Worm (Caenorhabditis elegans): ENCODE data around the gene pepm-1.

The pepm-1 gene

DNA sequence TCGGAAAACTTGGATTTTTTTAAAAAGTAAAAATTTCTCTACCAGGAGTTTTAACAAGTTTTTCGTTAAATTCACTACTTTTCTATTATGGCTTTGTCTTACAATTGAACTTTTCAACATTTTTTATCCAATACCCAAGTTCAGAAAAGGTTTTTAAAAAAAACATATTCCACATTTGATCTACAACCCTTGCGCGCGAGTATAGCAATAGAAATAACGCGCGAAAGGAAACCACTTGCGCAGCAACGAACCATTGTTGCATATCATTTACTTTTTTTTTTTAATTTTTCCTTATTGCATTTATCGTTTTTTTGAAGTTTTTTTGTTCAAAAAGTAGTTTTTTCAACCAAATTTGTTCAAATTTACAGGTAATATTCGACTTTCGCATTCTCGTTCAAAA lies 43.1 kb upstream of the pepm-1 start, which contains the start of gene F40G12.11:
Gene F40G12.11 (plus strand): TSS at position 369 of the 400 bp plus-strand sequence.
- no peak for TF ChIP-seq F52B5.7 (tag; optimal IDR thresholded peaks at IDR 0.05)
- TF ChIP-seq cebp-2 (GFP tag; IDR thresholded peaks at IDR 0.05): no peak
- no peak for TF ChIP-seq lsl-1 (GFP tag; optimal IDR thresholded peaks at IDR 0.05)
- no peak for TF ChIP-seq aptf-2 (GFP tag; conservative IDR thresholded peaks at IDR 0.05)
- TF ChIP-seq ceh-79 (tag; optimal IDR thresholded peaks at IDR 0.05): no peak
- no peak for TF ChIP-seq ztf-25 (GFP tag; IDR thresholded peaks at IDR 0.05)
- TF ChIP-seq madf-6 (GFP tag; IDR thresholded peaks at IDR 0.05): peak; percentile 52; the same call in 1 of the 2 replicates
- TF ChIP-seq efl-1 (GFP tag; optimal IDR thresholded peaks at IDR 0.05): peak; percentile 78
- TF ChIP-seq C06A6.2 (GFP tag; conservative IDR thresholded peaks at IDR 0.05): no peak
- 0 out of 2 replicates have a peak, but pooled peaks have one; percentile 18 for TF ChIP-seq madf-8 (GFP tag; conservative IDR thresholded peaks at IDR 0.05)
- TF ChIP-seq ets-4 (GFP tag; optimal IDR thresholded peaks at IDR 0.05): no peak
- TF ChIP-seq dpl-1 (GFP tag; optimal IDR thresholded peaks at IDR 0.05): peak; percentile 34
- TF ChIP-seq nfya-1 (tag; optimal IDR thresholded peaks at IDR 0.05; ENCODE audit: borderline replicate concordance, insufficient read depth): no peak
- no peak for TF ChIP-seq egl-44 (GFP tag; IDR thresholded peaks at IDR 0.05)
- no peak for TF ChIP-seq ztf-3 (GFP tag; optimal IDR thresholded peaks at IDR 0.05)
- no peak for TF ChIP-seq mcd-1 (GFP tag; IDR thresholded peaks at IDR 0.05)
- TF ChIP-seq hmg-20 (GFP tag; IDR thresholded peaks at IDR 0.05): no peak
- TF ChIP-seq akir-1 (GFP tag; optimal IDR thresholded peaks at IDR 0.05): no peak
- TF ChIP-seq Y53F4B.3 (GFP tag; IDR thresholded peaks at IDR 0.05): no peak
- TF ChIP-seq atf-7 (tag; optimal IDR thresholded peaks at IDR 0.05): no peak
- no peak for TF ChIP-seq D2030.7 (GFP tag; IDR thresholded peaks at IDR 0.05)
- TF ChIP-seq ztf-28 (GFP tag; IDR thresholded peaks at IDR 0.05): no peak

ce11 chrV:14289363-14289762 lies 39.5 kb upstream of the pepm-1 start, which contains the start of gene F14D7.1:
TSS of gene F14D7.1 (minus strand) at chrV:14289463.
- TF ChIP-seq T07F8.4 (tag; optimal IDR thresholded peaks at IDR 0.05) (no peak), nhr-179 (tag; optimal IDR thresholded peaks at IDR 0.05) (no peak), akir-1 (GFP tag; optimal IDR thresholded peaks at IDR 0.05) (no peak)

DNA sequence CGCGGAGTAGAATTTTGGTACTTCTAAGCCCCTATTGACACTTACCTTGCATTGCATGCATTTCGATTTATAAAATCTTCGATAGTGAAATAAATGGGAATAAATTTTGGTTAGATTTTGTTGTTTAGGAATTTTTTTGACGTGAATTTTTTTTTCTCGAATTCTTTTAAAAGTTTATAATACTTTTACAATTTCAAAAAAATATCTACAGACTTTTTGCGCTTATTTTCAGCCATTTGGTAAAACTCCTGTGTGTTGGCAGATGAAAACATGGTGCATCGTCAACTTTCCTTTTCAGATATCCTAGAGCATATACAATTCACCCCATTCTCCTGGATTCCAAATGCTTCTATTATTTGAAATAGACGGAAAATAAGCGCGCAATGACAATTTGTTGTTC lies 38.3 kb upstream of the pepm-1 start, which contains the start of gene F14D7.18:
Gene F14D7.18 (minus strand): TSS at position 101 of the 400 bp plus-strand sequence.
- TF ChIP-seq dox-1 (GFP tag; IDR thresholded peaks at IDR 0.05): no peak
- TF ChIP-seq let-526 (GFP tag; IDR thresholded peaks at IDR 0.05): no peak
- TF ChIP-seq zfh-2 (GFP tag; conservative IDR thresholded peaks at IDR 0.05): no peak
- TF ChIP-seq ccch-3 (GFP tag; optimal IDR thresholded peaks at IDR 0.05): no peak
- no peak for TF ChIP-seq Y79H2A.3 (GFP tag; conservative IDR thresholded peaks at IDR 0.05)
- no peak for TF ChIP-seq unc-62 (GFP tag; optimal IDR thresholded peaks at IDR 0.05)
- TF ChIP-seq madf-6 (GFP tag; IDR thresholded peaks at IDR 0.05): no peak

DNA sequence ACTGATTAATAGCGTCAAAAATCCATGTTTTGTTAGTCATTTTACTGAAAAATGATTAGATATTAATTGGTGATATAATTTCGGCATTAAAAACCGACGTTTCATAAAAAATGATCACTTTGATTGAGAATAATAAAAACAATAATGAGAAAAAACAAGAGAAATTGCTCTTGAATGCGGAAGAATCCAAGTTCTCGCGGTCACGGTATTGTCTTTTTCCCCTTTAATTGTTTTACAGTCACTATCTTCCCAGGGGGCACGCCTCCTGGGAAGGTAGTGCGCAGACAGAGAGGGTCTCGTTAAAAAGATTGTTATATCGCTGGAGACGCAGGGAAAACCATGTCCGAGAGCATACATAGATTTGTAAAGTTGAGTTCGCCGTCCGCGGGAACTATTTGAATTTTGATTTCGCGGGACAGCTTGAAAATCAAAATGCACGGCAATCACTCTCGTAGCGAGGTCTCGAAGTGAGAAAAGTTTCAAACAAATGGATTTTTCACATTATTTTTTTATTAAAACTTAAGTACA lies 35.2 kb upstream of the pepm-1 start, which contains the start of gene F14D7.2:
Gene F14D7.2 (minus strand): TSS at position 51 of the 528 bp plus-strand sequence.
- TF ChIP-seq attf-6 (GFP tag; IDR thresholded peaks at IDR 0.05) (no peak), aptf-3 (GFP tag; IDR thresholded peaks at IDR 0.05) (peak; percentile 98), madf-6 (GFP tag; IDR thresholded peaks at IDR 0.05) (peak; percentile 80), dpl-1 (GFP tag; optimal IDR thresholded peaks at IDR 0.05) (peak; percentile 1), xnd-1 (tag; optimal IDR thresholded peaks at IDR 0.05) (peak; percentile 50), aptf-2 (GFP tag; conservative IDR thresholded peaks at IDR 0.05) (peak; percentile 99), madf-8 (GFP tag; conservative IDR thresholded peaks at IDR 0.05) (peak; percentile 62), gei-17 (GFP tag; optimal IDR thresholded peaks at IDR 0.05) (no peak), ztf-18 (tag; optimal IDR thresholded peaks at IDR 0.05) (no peak), F33H1.4 (GFP tag; IDR thresholded peaks at IDR 0.05) (0 out of 2 replicates have a peak, but pooled peaks have one; percentile 15), hmg-1.2 (GFP tag; IDR thresholded peaks at IDR 0.05) (peak; percentile 42; the same call in 1 of the 2 replicates), F55B11.4 (tag; optimal IDR thresholded peaks at IDR 0.05; ENCODE audit: borderline replicate concordance, insufficient read depth) (no peak), efl-1 (GFP tag; optimal IDR thresholded peaks at IDR 0.05) (peak; percentile 71), tbx-9 (tag; optimal IDR thresholded peaks at IDR 0.05; ENCODE audit: borderline replicate concordance) (no peak)
